Fruit fly (Drosophila melanogaster): ENCODE data around the gene Hs3st-B.

Gene Hs3st-B

dm6 chrX:19248426-19249217, at the start of gene Hs3st-B:
TSS of gene Hs3st-B (plus strand) at chrX:19248639.
- TF ChIP-seq noc (tag; optimal IDR thresholded peaks at IDR 0.05), result no peak

DNA sequence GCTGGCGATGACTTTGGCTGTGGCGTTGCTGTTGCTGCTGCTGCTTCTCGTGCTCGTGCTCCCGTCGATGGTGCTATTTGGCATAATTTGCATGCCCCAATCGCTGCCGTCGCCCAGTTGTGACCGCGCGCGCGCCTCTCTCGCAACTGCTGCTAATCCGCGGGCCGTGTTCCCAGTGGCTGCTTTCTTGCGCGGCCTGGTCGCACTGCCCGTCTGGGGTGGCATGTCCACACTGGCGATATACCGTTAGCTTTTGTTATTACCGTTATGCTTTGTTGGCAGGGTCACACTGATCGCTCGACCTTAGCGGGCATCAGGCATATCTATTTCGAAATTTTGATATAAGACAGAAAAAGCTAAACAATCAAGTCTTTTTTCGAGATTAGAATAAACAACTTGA, 46.8 kb upstream of the Hs3st-B start, which contains the start of gene CG7990:
TSS of gene CG7990 (minus strand) at position 350 of the 400 bp plus-strand sequence.
- TF ChIP-seq noc (tag; optimal IDR thresholded peaks at IDR 0.05), result no peak

DNA sequence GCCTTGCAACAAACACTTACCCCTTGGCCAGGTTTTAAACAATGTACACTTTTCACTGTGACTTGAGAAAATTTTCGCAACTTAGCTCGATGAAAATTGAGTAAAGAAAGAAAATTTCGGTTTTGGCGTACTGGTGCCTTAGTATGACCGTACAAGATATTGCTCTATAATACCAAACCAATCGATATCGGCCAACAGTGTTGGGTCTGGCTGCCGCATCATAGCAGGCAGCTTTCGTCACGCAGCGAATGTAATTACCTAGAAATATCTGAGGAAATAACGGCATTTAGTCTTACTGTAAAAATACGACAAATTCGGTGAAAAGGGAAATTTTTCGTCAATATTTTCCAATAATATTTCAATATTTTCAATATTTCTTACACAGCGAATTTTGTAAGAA, 40.4 kb upstream of the Hs3st-B start, which contains the start of gene Ulp1:
TSS of gene Ulp1 (minus strand) at position 174 of the 400 bp plus-strand sequence.
- no peak for TF ChIP-seq noc (tag; optimal IDR thresholded peaks at IDR 0.05)

dm6 chrX:19211982-19212381, 36.5 kb upstream of the Hs3st-B start, which contains the start of gene CG14195:
TSS of gene CG14195 (minus strand) at chrX:19212082.
- no peak for TF ChIP-seq noc (tag; optimal IDR thresholded peaks at IDR 0.05)

DNA sequence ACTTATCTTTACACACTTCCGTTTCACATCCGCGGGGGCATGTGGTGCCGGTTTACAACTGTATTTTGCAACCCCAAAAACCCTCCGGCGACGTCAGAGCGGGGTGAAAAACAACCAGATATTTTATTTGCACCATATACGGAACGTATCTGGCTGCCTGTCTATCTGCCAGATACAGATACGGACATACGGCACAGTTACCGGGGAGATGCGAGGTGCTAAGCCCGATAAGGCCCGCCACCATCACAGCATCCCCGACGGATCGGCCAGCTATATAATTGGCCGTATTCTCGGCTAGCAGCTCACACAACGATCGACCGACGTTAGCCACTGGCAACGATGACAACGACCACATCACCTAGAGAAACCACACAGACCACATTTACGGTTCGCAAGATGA, 35.5 kb upstream of the Hs3st-B start, which contains the start of gene Mur18B:
TSS of gene Mur18B (plus strand) at position 301 of the 400 bp plus-strand sequence.
- no peak for TF ChIP-seq noc (tag; optimal IDR thresholded peaks at IDR 0.05)

DNA sequence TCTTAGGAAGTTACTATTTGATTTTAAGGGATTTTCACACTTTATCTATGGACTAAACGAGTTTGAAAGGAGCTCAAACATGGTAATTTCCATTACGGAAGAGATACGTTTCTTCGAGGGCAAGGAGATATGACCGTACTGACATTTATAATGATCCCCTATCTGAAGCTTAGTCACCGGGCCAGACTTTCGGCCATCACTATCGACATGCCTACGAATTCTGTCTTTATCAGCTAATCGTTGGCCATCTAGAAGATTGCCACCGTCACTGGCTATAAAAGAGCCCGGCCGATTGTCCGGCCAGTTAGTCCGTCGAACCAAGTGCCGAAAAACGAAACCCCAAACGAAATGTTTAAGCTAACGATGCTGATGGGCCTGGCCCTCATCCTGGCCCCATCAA, 33.2 kb upstream of the Hs3st-B start, which contains the start of gene Muc18B:
TSS of gene Muc18B (plus strand) at position 301 of the 400 bp plus-strand sequence.
- no peak for TF ChIP-seq noc (tag; optimal IDR thresholded peaks at IDR 0.05)

dm6 chrX:19216671-19217070, 31.8 kb upstream of the Hs3st-B start:
- peak; percentile 70 for TF ChIP-seq noc (tag; optimal IDR thresholded peaks at IDR 0.05)

DNA sequence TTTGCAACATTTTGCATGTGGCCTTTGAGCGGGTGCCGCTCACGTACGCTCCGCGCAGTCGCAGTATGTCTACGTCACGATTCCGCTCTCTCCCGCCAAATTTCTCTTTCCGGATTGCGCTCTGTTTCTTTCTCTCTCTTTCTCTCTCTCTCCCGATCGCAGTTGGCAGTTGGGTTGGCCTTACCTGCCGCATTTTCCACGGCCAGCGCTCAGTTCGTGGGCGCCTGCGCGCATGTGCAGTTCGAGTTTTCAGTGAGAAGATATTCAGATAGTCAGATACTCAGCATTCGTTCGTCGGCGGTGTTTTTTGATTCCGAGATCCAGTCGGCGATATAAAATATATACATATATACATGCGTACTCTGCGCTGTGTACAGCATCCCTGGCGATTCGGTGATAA, 28.0 kb upstream of the Hs3st-B start, which contains the start of gene CG7884:
TSS of gene CG7884 (plus strand) at position 208 of the 400 bp plus-strand sequence.
- TF ChIP-seq noc (tag; optimal IDR thresholded peaks at IDR 0.05), result no peak

DNA sequence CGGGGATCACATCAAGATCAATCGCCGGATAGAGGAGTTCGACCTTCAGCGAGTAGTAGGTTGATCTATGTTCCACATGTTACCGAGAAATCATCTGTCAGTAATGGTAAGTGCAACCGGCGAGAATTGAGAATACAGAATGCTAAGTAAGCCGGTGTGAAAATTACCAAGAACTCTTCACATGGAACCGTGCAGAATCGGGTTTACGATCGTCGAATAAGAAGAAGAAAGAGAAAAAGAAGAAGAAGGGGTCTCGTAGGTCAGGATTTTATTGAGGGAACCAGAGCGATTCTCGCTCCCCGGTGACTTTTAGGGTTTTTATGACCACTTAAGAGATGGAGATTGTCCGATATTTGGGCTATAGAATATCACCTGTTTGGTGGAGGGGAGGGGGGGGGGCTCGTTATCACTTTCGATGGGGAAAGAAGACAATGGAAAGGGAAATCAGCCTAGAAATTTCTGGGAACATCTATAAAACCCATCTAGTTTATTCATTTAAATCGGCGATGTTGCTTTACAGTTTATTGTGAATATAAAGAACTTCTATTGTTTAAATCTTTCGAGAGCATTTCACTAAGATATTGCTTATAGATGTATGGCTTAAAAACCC, 27.4 kb upstream of the Hs3st-B start:
- no peak for TF ChIP-seq noc (tag; optimal IDR thresholded peaks at IDR 0.05)

DNA sequence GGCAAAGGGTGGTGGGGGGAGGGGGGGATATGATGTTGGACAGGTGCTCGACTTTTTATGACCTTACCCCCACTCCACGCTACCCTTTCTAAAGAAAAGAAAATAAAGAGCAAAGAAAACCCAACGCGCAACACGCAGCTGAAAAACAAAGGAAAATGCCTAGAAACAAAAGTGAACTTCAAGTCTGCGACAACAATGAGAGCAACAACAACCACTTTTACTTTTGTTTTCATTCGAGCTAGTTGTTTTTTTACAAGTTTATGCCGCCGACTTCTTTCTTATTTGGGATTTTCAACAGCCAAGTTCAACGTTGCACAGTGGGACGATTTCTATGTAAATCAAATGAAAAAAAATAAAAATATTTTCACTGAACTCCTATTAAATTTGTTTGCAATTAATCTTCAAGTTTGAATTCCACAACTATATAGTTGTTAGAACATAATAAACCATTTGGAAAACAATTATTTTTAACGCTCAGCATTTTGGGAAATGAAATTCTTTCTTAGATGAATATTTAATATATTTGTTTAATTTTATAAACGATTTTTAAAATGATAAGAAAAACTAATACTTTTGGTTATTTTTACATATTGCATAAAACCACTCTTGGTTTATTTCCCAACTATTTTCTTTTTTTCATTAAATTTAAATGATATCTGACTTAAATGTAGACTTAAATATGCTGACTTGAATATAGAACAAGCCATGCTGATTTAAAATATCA, 23.7 kb upstream of the Hs3st-B start:
- no peak for TF ChIP-seq noc (tag; optimal IDR thresholded peaks at IDR 0.05)

DNA sequence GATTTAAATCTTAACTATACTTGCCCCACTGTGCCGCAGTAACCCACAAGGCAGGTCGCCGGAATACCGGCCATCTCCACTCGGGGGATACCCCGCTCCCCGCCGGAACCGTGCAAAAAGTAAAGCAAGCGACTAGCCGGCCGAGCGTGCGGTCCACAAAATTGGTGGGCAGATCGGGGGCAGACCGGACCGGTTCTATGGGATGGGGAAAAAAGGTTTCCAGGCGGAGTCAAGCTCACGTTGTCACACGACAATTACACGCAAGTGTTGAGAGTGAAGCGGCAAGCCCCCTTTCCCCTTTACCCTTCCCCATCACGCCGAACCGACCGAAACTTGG, 23.2 kb upstream of the Hs3st-B start:
- no peak for TF ChIP-seq noc (tag; optimal IDR thresholded peaks at IDR 0.05)

DNA sequence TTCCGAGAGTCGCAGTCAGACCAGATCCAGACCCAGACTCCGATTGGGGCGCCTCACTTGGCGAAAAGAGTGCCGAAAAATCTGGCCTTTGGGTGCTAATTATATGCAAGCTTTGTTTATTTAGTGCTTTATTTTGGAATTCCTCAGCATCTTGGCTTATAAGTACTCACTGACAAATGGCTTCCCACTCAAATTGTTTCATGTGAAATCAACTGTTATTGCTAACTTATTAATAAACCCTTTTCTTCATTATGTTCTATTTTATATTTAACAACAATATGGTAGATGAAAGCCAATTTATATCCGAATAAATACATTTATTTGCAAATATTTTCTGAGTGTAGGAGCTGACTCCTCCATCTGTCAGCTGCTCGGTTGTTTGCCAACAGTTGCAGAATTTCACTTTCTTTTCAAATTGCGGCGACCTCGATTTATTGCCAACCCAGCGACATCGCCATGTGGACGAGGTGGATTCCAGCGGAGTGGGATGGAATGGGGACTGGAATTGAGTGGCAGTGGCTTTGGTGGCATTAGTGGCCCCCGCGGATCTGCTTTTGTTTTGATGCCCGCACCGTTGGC, 18.5 kb upstream of the Hs3st-B start:
- no peak for TF ChIP-seq noc (tag; optimal IDR thresholded peaks at IDR 0.05)

- TF ChIP-seq noc (tag; optimal IDR thresholded peaks at IDR 0.05), result no peak
Observed at dm6 chrX:19238613-19239012, 9.8 kb upstream of the Hs3st-B start.

DNA sequence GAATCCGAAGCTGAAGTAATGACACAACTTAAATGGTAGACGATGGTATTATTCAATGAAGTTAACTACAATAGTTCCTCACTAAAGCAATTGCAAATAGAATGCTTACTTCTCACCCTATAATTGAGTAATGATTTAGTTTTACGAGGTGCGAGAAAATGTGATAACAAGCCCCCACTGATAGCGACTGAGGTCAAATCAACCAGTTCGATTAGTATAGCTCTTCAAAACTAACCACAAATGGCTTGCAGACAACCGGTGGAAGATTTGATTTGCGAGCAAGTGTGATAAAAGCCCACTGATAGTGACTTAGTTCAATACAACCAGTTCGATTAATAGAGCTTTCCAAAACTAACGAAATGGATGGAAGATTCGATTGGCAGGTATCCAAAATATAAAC, 9.1 kb upstream of the Hs3st-B start:
- no peak for TF ChIP-seq noc (tag; optimal IDR thresholded peaks at IDR 0.05)

DNA sequence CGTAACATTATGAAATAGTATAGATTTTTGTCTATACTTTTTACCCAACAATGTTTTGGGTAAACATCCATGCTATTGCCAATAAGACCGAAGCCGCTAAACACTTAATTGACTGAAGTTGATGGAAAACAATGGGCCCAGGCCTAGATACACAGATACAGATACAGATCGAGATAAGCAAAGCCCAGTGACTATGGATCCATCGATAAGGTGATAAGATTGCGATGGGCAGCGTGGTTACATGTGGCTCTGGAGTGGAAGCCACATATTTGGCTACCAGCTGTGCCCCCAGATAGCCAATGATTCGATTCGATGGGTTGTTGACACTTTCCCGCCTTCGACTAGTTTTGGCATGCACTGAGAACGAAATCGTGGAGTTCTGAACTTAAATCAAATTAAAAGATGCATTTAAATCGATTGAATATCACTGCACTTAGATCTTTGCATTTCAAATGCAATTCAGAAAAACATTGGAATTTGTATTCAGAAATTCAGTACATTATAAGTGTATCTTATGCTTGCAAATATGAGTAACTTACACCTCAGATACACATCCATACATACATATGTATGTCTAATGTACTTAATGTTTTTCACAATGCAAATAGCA, 8.1 kb upstream of the Hs3st-B start:
- no peak for TF ChIP-seq noc (tag; optimal IDR thresholded peaks at IDR 0.05)

Measured in whole organism, larva.